Worm (Caenorhabditis elegans): ENCODE data around the gene dhs-9.
A peak's percentile ranks its signal among the peaks of the same experiment; 100 is the strongest.

The dhs-9 gene

DNA sequence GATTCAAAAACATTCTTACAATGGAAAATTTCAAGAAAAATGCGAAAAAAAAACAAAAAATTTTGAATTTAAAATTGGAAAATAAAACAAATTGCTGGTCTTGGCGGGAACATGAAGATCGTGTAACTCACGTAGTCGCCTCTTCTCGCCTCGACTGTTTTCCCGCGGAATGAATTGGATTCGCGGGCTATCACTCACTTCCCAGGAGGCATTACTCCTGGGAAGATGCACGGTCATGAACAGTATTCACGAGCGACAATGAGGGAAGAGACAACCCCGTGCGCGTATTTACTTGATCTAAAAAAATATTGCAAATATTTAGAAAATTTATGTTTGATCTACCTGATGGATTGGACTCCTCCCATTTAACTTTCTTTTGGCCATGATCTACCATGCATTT lies 38.5 kb upstream of the dhs-9 start (continued):
- TF ChIP-seq cebp-1 (GFP tag; IDR thresholded peaks at IDR 0.05): no peak
- no peak for TF ChIP-seq cebp-1 (tag; optimal IDR thresholded peaks at IDR 0.05)
- no peak for TF ChIP-seq ccch-3 (GFP tag; optimal IDR thresholded peaks at IDR 0.05)
- no peak for TF ChIP-seq hlh-12 (tag; optimal IDR thresholded peaks at IDR 0.05)
- no peak for TF ChIP-seq T07F8.4 (tag; optimal IDR thresholded peaks at IDR 0.05)
- TF ChIP-seq B0336.3 (GFP tag; IDR thresholded peaks at IDR 0.05): no peak
- no peak for TF ChIP-seq repo-1 (tag; optimal IDR thresholded peaks at IDR 0.05)
- no peak for TF ChIP-seq let-526 (GFP tag; IDR thresholded peaks at IDR 0.05)
- TF ChIP-seq ztf-22 (GFP tag; optimal IDR thresholded peaks at IDR 0.05): no peak
- TF ChIP-seq lsl-1 (GFP tag; optimal IDR thresholded peaks at IDR 0.05): peak; percentile 40
- TF ChIP-seq F55B11.4 (tag; optimal IDR thresholded peaks at IDR 0.05; ENCODE audit: borderline replicate concordance, insufficient read depth): no peak
- TF ChIP-seq lin-26 (GFP tag; IDR thresholded peaks at IDR 0.05): no peak
- TF ChIP-seq die-1 (tag; optimal IDR thresholded peaks at IDR 0.05): peak; percentile 7
- TF ChIP-seq F49E8.2 (tag; optimal IDR thresholded peaks at IDR 0.05; ENCODE audit: insufficient read depth): no peak
- TF ChIP-seq C17E4.6 (GFP tag; IDR thresholded peaks at IDR 0.05): no peak
- TF ChIP-seq him-1 (tag; optimal IDR thresholded peaks at IDR 0.05): no peak
- TF ChIP-seq ceh-58 (GFP tag; IDR thresholded peaks at IDR 0.05): no peak
- no peak for TF ChIP-seq chd-7 (tag; optimal IDR thresholded peaks at IDR 0.05)
- TF ChIP-seq madf-3 (GFP tag; IDR thresholded peaks at IDR 0.05): no peak
- no peak for TF ChIP-seq nhr-90 (tag; optimal IDR thresholded peaks at IDR 0.05)
- peak; percentile 35; the same call in 1 of the 2 replicates for TF ChIP-seq hmg-1.2 (GFP tag; IDR thresholded peaks at IDR 0.05)
- no peak for TF ChIP-seq attf-3 (GFP tag; conservative IDR thresholded peaks at IDR 0.05)
- no peak for TF ChIP-seq rcor-1 (GFP tag; IDR thresholded peaks at IDR 0.05)

ce11 chrIII:5405628-5406084 lies 37.8 kb upstream of the dhs-9 start, which contains the start of the genes W03A5.2 and Y32H12A.8:
Gene W03A5.2 (plus strand): TSS chrIII:5406034.
Gene Y32H12A.8 (minus strand): TSS chrIII:5406037.
- peak; percentile 1 for TF ChIP-seq lin-54 (GFP tag; optimal IDR thresholded peaks at IDR 0.05)
- TF ChIP-seq attf-5 (GFP tag; optimal IDR thresholded peaks at IDR 0.05): peak; percentile 64
- peak; percentile 40; the same call in 1 of the 2 replicates for TF ChIP-seq hmg-1.2 (GFP tag; IDR thresholded peaks at IDR 0.05)
- TF ChIP-seq mcd-1 (GFP tag; IDR thresholded peaks at IDR 0.05): peak; percentile 54
- TF ChIP-seq nhr-80 (tag; optimal IDR thresholded peaks at IDR 0.05): peak; percentile 4
- TF ChIP-seq F23B12.7 (tag; optimal IDR thresholded peaks at IDR 0.05; ENCODE audit: insufficient read depth): peak; percentile 15
- no peak for TF ChIP-seq C06A6.2 (GFP tag; conservative IDR thresholded peaks at IDR 0.05)
- peak; percentile 31 for TF ChIP-seq efl-1 (GFP tag; optimal IDR thresholded peaks at IDR 0.05)
- TF ChIP-seq hmg-20 (GFP tag; IDR thresholded peaks at IDR 0.05): no peak

DNA sequence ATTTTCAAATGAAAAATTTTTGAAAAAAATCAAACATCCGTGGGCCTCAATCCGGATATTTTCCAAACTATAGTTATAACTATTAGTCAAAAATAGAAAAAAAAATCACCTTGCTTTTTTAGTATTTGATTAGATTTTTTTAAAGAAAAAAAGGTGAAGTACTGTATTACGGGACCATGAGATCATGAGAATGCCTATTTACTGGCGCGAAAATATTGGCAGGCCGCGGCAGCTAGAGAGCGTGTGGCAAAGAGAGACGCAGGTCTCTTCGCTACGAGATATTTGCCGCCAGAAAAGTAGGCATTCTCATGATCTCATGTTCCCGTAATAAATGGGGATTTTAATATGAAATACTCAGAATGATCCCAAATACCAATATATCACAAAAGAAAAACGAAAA lies 37.2 kb upstream of the dhs-9 start:
- TF ChIP-seq mes-4 (tag; optimal IDR thresholded peaks at IDR 0.05): no peak
- no peak for TF ChIP-seq sea-2 (GFP tag; IDR thresholded peaks at IDR 0.05)
- peak; percentile 53; the same call in 1 of the 2 replicates for TF ChIP-seq hmg-1.2 (GFP tag; IDR thresholded peaks at IDR 0.05)
- no peak for TF ChIP-seq bed-2 (GFP tag; IDR thresholded peaks at IDR 0.05)
- TF ChIP-seq unc-130 (GFP tag; optimal IDR thresholded peaks at IDR 0.05): no peak

ce11 chrIII:5402419-5402818 lies 34.6 kb upstream of the dhs-9 start:
- no peak for TF ChIP-seq akir-1 (GFP tag; optimal IDR thresholded peaks at IDR 0.05)
- TF ChIP-seq F49E8.2 (tag; optimal IDR thresholded peaks at IDR 0.05; ENCODE audit: insufficient read depth): no peak
- TF ChIP-seq rec-8 (tag; optimal IDR thresholded peaks at IDR 0.05): no peak
- no peak for TF ChIP-seq him-1 (tag; optimal IDR thresholded peaks at IDR 0.05)
- TF ChIP-seq dox-1 (GFP tag; IDR thresholded peaks at IDR 0.05): no peak
- no peak for TF ChIP-seq zim-3 (tag; optimal IDR thresholded peaks at IDR 0.05)
- TF ChIP-seq F33H1.4 (GFP tag; IDR thresholded peaks at IDR 0.05): no peak
- no peak for TF ChIP-seq ceh-91 (GFP tag; IDR thresholded peaks at IDR 0.05)
- TF ChIP-seq C17E4.6 (GFP tag; IDR thresholded peaks at IDR 0.05): no peak
- TF ChIP-seq attf-6 (GFP tag; IDR thresholded peaks at IDR 0.05): no peak
- no peak for TF ChIP-seq zfh-2 (GFP tag; conservative IDR thresholded peaks at IDR 0.05)
- no peak for TF ChIP-seq nhr-179 (tag; optimal IDR thresholded peaks at IDR 0.05)
- TF ChIP-seq F57C9.4 (tag; optimal IDR thresholded peaks at IDR 0.05): no peak
- TF ChIP-seq ztf-28 (GFP tag; IDR thresholded peaks at IDR 0.05): no peak
